Fruit fly (Drosophila melanogaster) whole organism, wandering third instar larva: ENCODE measurements around the gene alpha-Est9.

Experiments
- Abd-B ChIP-seq: fragments of >200 bp; optimal IDR thresholded peaks from 2 replicates; lab custom pipeline; 2017; ENCODE audit warnings: missing biosample characterization, missing genetic modification characterization
- CG32264 ChIP-seq: fragments of 200-800 bp; sonication (Bioruptor generic); optimal IDR thresholded peaks from 2 replicates; lab custom pipeline; 2016; ENCODE audit warnings: missing biosample characterization, missing genetic modification characterization
- CG9705 ChIP-seq: fragments of 200-800 bp; sonication (Bioruptor generic); optimal IDR thresholded peaks from 2 replicates; lab custom pipeline; 2018; ENCODE audit warnings: missing biosample characterization, mild to moderate bottlenecking, missing genetic modification characterization
- CrebA ChIP-seq: fragments of 200-800 bp; sonication (Bioruptor generic); optimal IDR thresholded peaks from 2 replicates; lab custom pipeline; 2016; ENCODE audit warnings: missing biosample characterization, mild to moderate bottlenecking, missing genetic modification characterization, borderline replicate concordance
- Dfd ChIP-seq: fragments of >200 bp; optimal IDR thresholded peaks from 2 replicates; lab custom pipeline; 2017; ENCODE audit warnings: missing biosample characterization, missing genetic modification characterization
- Dif ChIP-seq: fragments of 200-275, 200-300 bp; sonication (Bioruptor generic); optimal IDR thresholded peaks from 2 replicates; lab custom pipeline; 2018; ENCODE audit warnings: missing biosample characterization, missing genetic modification characterization; ENCODE audit not compliant: partially characterized antibody
- Hnf4 ChIP-seq: fragments of 200-800 bp; sonication (Bioruptor generic); optimal IDR thresholded peaks from 2 replicates; lab custom pipeline; 2016; ENCODE audit warnings: missing biosample characterization, mild to moderate bottlenecking, missing genetic modification characterization
- Hr83 ChIP-seq: fragments of 200-300 bp; sonication (Bioruptor generic); optimal IDR thresholded peaks from 2 replicates; lab custom pipeline; 2016; ENCODE audit warnings: missing biosample characterization, mild to moderate bottlenecking, missing genetic modification characterization, moderate library complexity; ENCODE audit not compliant: poor library complexity, severe bottlenecking
- Mio ChIP-seq: sonication (Bioruptor generic); optimal IDR thresholded peaks from 2 replicates; lab custom pipeline; 2016; ENCODE audit warnings: missing biosample characterization, missing genetic modification characterization
- Myc ChIP-seq: fragments of >200 bp; optimal IDR thresholded peaks from 2 replicates; lab custom pipeline; 2017
- Rel ChIP-seq, 2 experiments: fragments of 200-800 bp; sonication (Bioruptor generic) in 1 of 2; optimal IDR thresholded peaks; 2 replicates in 1 of 2; 3 replicates in 1 of 2; lab custom pipeline; 2016 to 2019; ENCODE audit warnings: mild to moderate bottlenecking in 2 of 2, missing biosample characterization in 2 of 2, missing genetic modification characterization in 2 of 2, moderate library complexity in 1 of 2
- br ChIP-seq: fragments of 200-800 bp; sonication (Bioruptor generic); optimal IDR thresholded peaks from 2 replicates; lab custom pipeline; 2016; ENCODE audit warnings: missing biosample characterization, missing genetic modification characterization
- dmrt93B ChIP-seq: fragments of 200-800 bp; sonication (Bioruptor generic); optimal IDR thresholded peaks from 2 replicates; lab custom pipeline; 2018; ENCODE audit warnings: missing biosample characterization, mild to moderate bottlenecking, missing genetic modification characterization
- dsf ChIP-seq: sonication (Bioruptor generic); optimal IDR thresholded peaks from 2 replicates; lab custom pipeline; 2016; ENCODE audit warnings: missing biosample characterization, missing genetic modification characterization, borderline replicate concordance
- h ChIP-seq: fragments of 200-800 bp; sonication (Bioruptor generic); optimal IDR thresholded peaks from 3 replicates; lab custom pipeline; 2016; ENCODE audit warnings: missing biosample characterization, mild to moderate bottlenecking, missing genetic modification characterization
- jim ChIP-seq: fragments of 175-275, 200-325 bp; sonication (Bioruptor generic); optimal IDR thresholded peaks from 2 replicates; lab custom pipeline; 2016; ENCODE audit warnings: missing biosample characterization, mild to moderate bottlenecking, missing genetic modification characterization
- lola ChIP-seq: fragments of >200 bp; optimal IDR thresholded peaks from 2 replicates; lab custom pipeline; 2017; ENCODE audit warnings: missing biosample characterization, missing genetic modification characterization
- psq ChIP-seq: fragments of 200-800 bp; sonication (Bioruptor generic); optimal IDR thresholded peaks from 3 replicates; lab custom pipeline; 2017; ENCODE audit warnings: missing biosample characterization, mild to moderate bottlenecking, missing genetic modification characterization, moderate library complexity
- sv ChIP-seq: fragments of 200-800 bp; sonication (Bioruptor generic); optimal IDR thresholded peaks from 3 replicates; lab custom pipeline; 2016; ENCODE audit warnings: missing biosample characterization, missing genetic modification characterization
- usp ChIP-seq: fragments of >200 bp; optimal IDR thresholded peaks from 2 replicates; lab custom pipeline; 2017; ENCODE audit warnings: missing biosample characterization, missing genetic modification characterization
- woc ChIP-seq: sonication (Bioruptor generic); optimal IDR thresholded peaks from 2 replicates; lab custom pipeline; 2016; ENCODE audit warnings: missing biosample characterization, mild to moderate bottlenecking, missing genetic modification characterization

The alpha-Est9 gene

DNA sequence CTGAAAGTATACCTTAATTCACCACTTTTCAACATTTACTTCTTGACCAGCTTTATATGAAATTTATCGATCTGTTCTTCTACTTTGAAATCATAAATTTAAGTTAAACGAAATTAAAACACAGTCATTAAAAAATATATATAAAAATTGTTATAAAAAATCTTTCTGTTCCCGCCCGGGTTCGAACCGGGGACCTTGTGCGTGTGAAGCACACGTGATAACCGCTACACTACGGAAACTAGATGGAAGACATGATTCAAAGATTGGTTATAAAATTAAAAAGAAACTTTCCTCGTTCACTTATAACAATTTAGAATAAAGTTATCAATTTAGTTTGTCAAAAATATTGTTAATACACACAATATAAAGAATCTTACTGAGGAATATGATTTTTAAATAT, 33.0 kb downstream of the alpha-Est9 start:
- TF ChIP-seq CG9705 (GFP tag; lab: Kevin White, UChicago): no peak
- no peak for TF ChIP-seq CG32264
- no peak for TF ChIP-seq Hnf4 (GFP tag; lab: Kevin White, UChicago)
- no peak for TF ChIP-seq Dif
- TF ChIP-seq jim (GFP tag; lab: Kevin White, UChicago): no peak
- no peak for TF ChIP-seq h (GFP tag; lab: Kevin White, UChicago)
- TF ChIP-seq psq (GFP tag; lab: Kevin White, UChicago): no peak
- no peak for TF ChIP-seq dmrt93B
- no peak for TF ChIP-seq Dfd (GFP tag; lab: Kevin White, UChicago)
- TF ChIP-seq dsf (GFP tag; lab: Kevin White, UChicago): no peak
- no peak for TF ChIP-seq lola (GFP tag; lab: Kevin White, UChicago)
- peak; percentile 8 for TF ChIP-seq Myc
- TF ChIP-seq woc: no peak
- TF ChIP-seq Abd-B: no peak
- TF ChIP-seq Mio (GFP tag; lab: Kevin White, UChicago): no peak
- no peak for TF ChIP-seq sv
- TF ChIP-seq Hr83 (GFP tag; lab: Kevin White, UChicago): no peak
- TF ChIP-seq Rel (GFP tag; optimal IDR thresholded peaks at IDR 0.05; lab: Kevin White, UChicago): no peak
- TF ChIP-seq Rel (tag; optimal IDR thresholded peaks at IDR 0.05; lab: Kevin White, UChicago): peak; percentile 82
- TF ChIP-seq CrebA (GFP tag; lab: Kevin White, UChicago): peak; percentile 30
- no peak for TF ChIP-seq br
- TF ChIP-seq usp (GFP tag; lab: Kevin White, UChicago): no peak
- TF ChIP-seq, all 38 proteins: peak for 3
